Worm (Caenorhabditis elegans) whole organism, early embryonic: Measurements from ENCODE around the gene Y108G3AL.2.

Experiments
- B0310.2 ChIP-seq: sonication (generic microtip); optimal IDR thresholded peaks from 2 replicates; lab custom pipeline; 2016; ENCODE audit warnings: mild to moderate bottlenecking, missing genetic modification characterization, missing compliant biosample characterization
- ama-1 ChIP-seq: fragments of 150-350 bp; optimal IDR thresholded peaks from 2 replicates; lab custom pipeline; 2014
- ceh-13 ChIP-seq: fragments of 200-800 bp; sonication (Bioruptor generic); optimal IDR thresholded peaks from 2 replicates; lab custom pipeline; 2018; ENCODE audit warnings: mild to moderate bottlenecking, missing genetic modification characterization, missing compliant biosample characterization
- ceh-36 ChIP-seq: sonication (generic microtip); optimal IDR thresholded peaks from 2 replicates; lab custom pipeline; 2016; ENCODE audit warnings: missing genetic modification characterization, inconsistent platforms, missing compliant biosample characterization
- flt-1 ChIP-seq: fragments of 200-800 bp; sonication (Bioruptor generic); IDR thresholded peaks from 2 replicates; pipeline ENCODE4 v1.3.6; 2022; ENCODE audit warnings: missing genetic modification characterization, missing compliant biosample characterization
- hmbx-1 ChIP-seq: sonication (generic microtip); optimal IDR thresholded peaks from 2 replicates; lab custom pipeline; 2016; ENCODE audit warnings: mild to moderate bottlenecking, missing genetic modification characterization, missing compliant biosample characterization
- hmg-4 ChIP-seq: fragments of 200-800 bp; sonication (Bioruptor generic); optimal IDR thresholded peaks from 2 replicates; lab custom pipeline; 2018; ENCODE audit warnings: mild to moderate bottlenecking, missing genetic modification characterization, missing compliant biosample characterization
- hnd-1 ChIP-seq: sonication (generic microtip); optimal IDR thresholded peaks from 2 replicates; lab custom pipeline; 2016; ENCODE audit warnings: missing genetic modification characterization, missing compliant biosample characterization
- pes-1 ChIP-seq: fragments of 200-800 bp; sonication (Bioruptor generic); IDR thresholded peaks from 2 replicates; pipeline ENCODE4 v1.3.6; 2022; ENCODE audit warnings: missing genetic modification reagents, missing genetic modification characterization, missing compliant biosample characterization
- scrt-1 ChIP-seq: fragments of 200-800 bp; sonication (Bioruptor generic); IDR thresholded peaks from 2 replicates; pipeline ENCODE4 v1.3.6; 2022; ENCODE audit warnings: missing genetic modification characterization, missing compliant biosample characterization
- sea-1 ChIP-seq: fragments of 200-800 bp; sonication (Bioruptor generic); conservative IDR thresholded peaks from 2 replicates; pipeline ENCODE4 v1.3.6; 2022; ENCODE audit warnings: missing genetic modification characterization, missing compliant biosample characterization
- tbx-11 ChIP-seq: fragments of 200-800 bp; sonication (Bioruptor generic); IDR thresholded peaks from 2 replicates; pipeline ENCODE4 v1.3.6; 2022; ENCODE audit warnings: missing genetic modification characterization, missing compliant biosample characterization
- tbx-37 ChIP-seq: fragments of 200-800 bp; sonication (Bioruptor generic); conservative IDR thresholded peaks from 2 replicates; pipeline ENCODE4 v1.3.6; 2022; ENCODE audit warnings: missing genetic modification reagents, missing genetic modification characterization, missing compliant biosample characterization
- tra-4 ChIP-seq: sonication (generic microtip); optimal IDR thresholded peaks from 2 replicates; lab custom pipeline; 2017; ENCODE audit warnings: missing genetic modification characterization, missing compliant biosample characterization

DNA sequence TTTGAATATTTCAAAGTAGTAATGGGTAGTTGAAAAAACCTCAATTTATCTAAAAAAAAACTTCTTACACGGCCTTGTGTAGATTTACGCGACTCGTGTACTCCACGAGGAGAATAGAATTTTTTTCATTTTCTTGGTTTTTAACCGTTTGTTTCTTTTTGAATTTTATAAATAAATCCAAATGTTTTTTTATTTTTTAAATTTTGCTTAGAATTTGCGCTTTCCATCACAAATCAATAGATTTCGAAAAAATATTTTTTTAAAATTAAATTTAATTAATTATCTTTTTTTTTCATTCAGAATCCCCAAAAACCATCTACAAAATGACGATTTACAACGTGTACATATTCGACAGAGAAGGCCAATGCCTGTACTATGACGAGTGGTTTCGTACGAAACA, 34.5 kb downstream of the Y108G3AL.2 start, which contains the start of gene trpp-1:
- TF ChIP-seq hmbx-1 (no peak), ceh-36 (tag; lab: Kevin White, UChicago) (no peak), pes-1 (GFP tag; lab: Robert Waterston, UW) (no peak), tbx-37 (GFP tag; lab: Robert Waterston, UW) (no peak), hmg-4 (GFP tag; lab: Kevin White, UChicago) (no peak), ama-1 (no peak), tra-4 (tag; lab: Kevin White, UChicago) (no peak), scrt-1 (GFP tag; lab: Robert Waterston, UW) (no peak), sea-1 (GFP tag; lab: Robert Waterston, UW) (no peak), B0310.2 (no peak), tbx-11 (GFP tag; lab: Robert Waterston, UW) (no peak), ceh-13 (GFP tag; lab: Kevin White, UChicago) (no peak), hnd-1 (tag; lab: Kevin White, UChicago) (no peak), flt-1 (no peak)
